Worm (Caenorhabditis elegans) whole organism, young adult: ENCODE measurements around the gene W02D7.12.

Experiments used
- B0019.2 ChIP-seq: fragments of 200-800 bp; sonication (Bioruptor generic); conservative IDR thresholded peaks from 2 replicates; pipeline ENCODE4 v1.3.6; 2022; ENCODE audit warnings: missing genetic modification reagents, missing genetic modification characterization, missing compliant biosample characterization
- B0261.1 ChIP-seq: sonication (generic microtip); optimal IDR thresholded peaks from 2 replicates; lab custom pipeline; 2016; ENCODE audit warnings: mild to moderate bottlenecking, missing genetic modification characterization, moderate library complexity, missing compliant biosample characterization
- D2030.7 ChIP-seq: fragments of 200-800 bp; sonication (Bioruptor generic); IDR thresholded peaks from 2 replicates; pipeline ENCODE4 v1.3.6; 2022; ENCODE audit warnings: missing genetic modification reagents, missing genetic modification characterization, missing compliant biosample characterization
- F10E7.11 ChIP-seq: sonication (generic microtip); optimal IDR thresholded peaks from 2 replicates; lab custom pipeline; 2017; ENCODE audit warnings: mild to moderate bottlenecking, missing genetic modification characterization, moderate library complexity, missing compliant biosample characterization
- F22D6.2 ChIP-seq: sonication (generic microtip); optimal IDR thresholded peaks from 2 replicates; lab custom pipeline; 2016; ENCODE audit warnings: mild to moderate bottlenecking, missing genetic modification characterization, missing compliant biosample characterization
- Y53F4B.3 ChIP-seq: fragments of 200-800 bp; sonication (Bioruptor generic); IDR thresholded peaks from 2 replicates; pipeline ENCODE4 v1.3.6; 2022; ENCODE audit warnings: missing genetic modification reagents, missing genetic modification characterization, missing compliant biosample characterization
- Y67H2A.10 ChIP-seq: fragments of 200-800 bp; sonication (Bioruptor generic); conservative IDR thresholded peaks from 2 replicates; pipeline ENCODE4 v1.3.6; 2022; ENCODE audit warnings: missing genetic modification reagents, missing genetic modification characterization, missing compliant biosample characterization
- Y79H2A.3 ChIP-seq: fragments of 200-800 bp; sonication (Bioruptor generic); conservative IDR thresholded peaks from 2 replicates; pipeline ENCODE4 v1.3.6; 2022; ENCODE audit warnings: missing genetic modification reagents, missing genetic modification characterization, missing compliant biosample characterization
- akir-1 ChIP-seq: fragments of 200-800 bp; sonication (Bioruptor generic); optimal IDR thresholded peaks from 2 replicates; lab custom pipeline; 2018; ENCODE audit warnings: mild to moderate bottlenecking, missing genetic modification characterization, moderate library complexity, missing compliant biosample characterization
- atf-7 ChIP-seq: sonication (generic microtip); optimal IDR thresholded peaks from 2 replicates; lab custom pipeline; 2017; ENCODE audit warnings: mild to moderate bottlenecking, missing genetic modification characterization, missing compliant biosample characterization
- attf-3 ChIP-seq: fragments of 200-800 bp; sonication (Bioruptor generic); conservative IDR thresholded peaks from 2 replicates; pipeline ENCODE4 v1.3.6; 2022; ENCODE audit warnings: missing genetic modification reagents, missing genetic modification characterization, missing compliant biosample characterization
- attf-5 ChIP-seq: fragments of 200-800 bp; sonication (Bioruptor generic); optimal IDR thresholded peaks from 2 replicates; lab custom pipeline; 2018; ENCODE audit warnings: mild to moderate bottlenecking, missing genetic modification characterization, missing compliant biosample characterization
- attf-6 ChIP-seq: fragments of 200-800 bp; sonication (Bioruptor generic); IDR thresholded peaks from 2 replicates; pipeline ENCODE4 v1.3.6; 2022; ENCODE audit warnings: missing genetic modification reagents, missing genetic modification characterization, missing compliant biosample characterization
- bed-2 ChIP-seq: fragments of 200-800 bp; sonication (Bioruptor generic); IDR thresholded peaks from 2 replicates; pipeline ENCODE4 v1.3.6; 2022; ENCODE audit warnings: missing genetic modification reagents, missing genetic modification characterization, missing compliant biosample characterization
- cebp-1 ChIP-seq, 2 experiments: fragments of 200-800 bp in 1 of 2; sonication (Bioruptor generic) in 1 of 2; sonication (generic microtip) in 1 of 2; IDR thresholded peaks in 1 of 2; optimal IDR thresholded peaks in 1 of 2; 2 replicates each; pipeline versions ENCODE4 v1.3.6 to Lab custom; 2017 to 2022; ENCODE audit warnings: missing compliant biosample characterization in 2 of 2, missing genetic modification characterization in 2 of 2, mild to moderate bottlenecking in 1 of 2, missing genetic modification reagents in 1 of 2, moderate library complexity in 1 of 2
- cebp-2 ChIP-seq: fragments of 200-800 bp; sonication (Bioruptor generic); IDR thresholded peaks from 2 replicates; pipeline ENCODE4 v1.3.6; 2022; ENCODE audit warnings: missing genetic modification characterization, missing compliant biosample characterization
- ceh-100 ChIP-seq: fragments of 200-800 bp; sonication (Bioruptor generic); IDR thresholded peaks from 2 replicates; pipeline ENCODE4 v1.3.6; 2022; ENCODE audit warnings: missing genetic modification reagents, missing genetic modification characterization, missing compliant biosample characterization
- ceh-79 ChIP-seq: sonication (generic microtip); optimal IDR thresholded peaks from 2 replicates; lab custom pipeline; 2017; ENCODE audit warnings: mild to moderate bottlenecking, missing genetic modification characterization, missing compliant biosample characterization
- chd-7 ChIP-seq: sonication (generic microtip); optimal IDR thresholded peaks from 2 replicates; lab custom pipeline; 2016; ENCODE audit warnings: mild to moderate bottlenecking, missing genetic modification characterization, moderate library complexity, missing compliant biosample characterization
- die-1 ChIP-seq: sonication (generic microtip); optimal IDR thresholded peaks from 2 replicates; lab custom pipeline; 2016; ENCODE audit warnings: missing genotype, mild to moderate bottlenecking, missing genetic modification characterization, missing compliant biosample characterization
- dox-1 ChIP-seq: fragments of 200-800 bp; sonication (Bioruptor generic); IDR thresholded peaks from 2 replicates; pipeline ENCODE4 v1.3.6; 2022; ENCODE audit warnings: missing genetic modification reagents, missing genetic modification characterization, missing compliant biosample characterization
- ekl-4 ChIP-seq: fragments of 200-800 bp; sonication (Bioruptor generic); IDR thresholded peaks from 2 replicates; pipeline ENCODE4 v1.3.6; 2022; ENCODE audit warnings: missing genetic modification reagents, missing genetic modification characterization, missing compliant biosample characterization
- ets-4 ChIP-seq: fragments of 200-800 bp; sonication (Bioruptor generic); optimal IDR thresholded peaks from 2 replicates; lab custom pipeline; 2018; ENCODE audit warnings: mild to moderate bottlenecking, missing genetic modification characterization, missing compliant biosample characterization
- hmg-1.2 ChIP-seq: fragments of 200-800 bp; sonication (Bioruptor generic); IDR thresholded peaks from 2 replicates; pipeline ENCODE4 v1.3.6; 2022; ENCODE audit warnings: missing genetic modification reagents, missing genetic modification characterization, missing compliant biosample characterization
- hmg-20 ChIP-seq: fragments of 200-800 bp; sonication (Bioruptor generic); IDR thresholded peaks from 2 replicates; pipeline ENCODE4 v1.3.6; 2022; ENCODE audit warnings: missing genetic modification reagents, missing genetic modification characterization, missing compliant biosample characterization
- lin-35 ChIP-seq, 3 experiments: fragments of 150-350 bp in 2 of 3; sonication (generic microtip) in 1 of 3; optimal IDR thresholded peaks; 2 replicates each; lab custom pipeline; 2014 to 2018; ENCODE audit warnings: missing biosample characterization in 3 of 3, missing genetic modification characterization in 3 of 3, missing genetic modification reagents in 3 of 3
- lir-1 ChIP-seq: fragments of 200-800 bp; sonication (Bioruptor generic); conservative IDR thresholded peaks from 2 replicates; pipeline ENCODE4 v1.3.6; 2022; ENCODE audit warnings: missing genetic modification reagents, missing genetic modification characterization, missing compliant biosample characterization
- lsy-27 ChIP-seq: sonication (generic microtip); optimal IDR thresholded peaks from 2 replicates; lab custom pipeline; 2017; ENCODE audit warnings: missing genetic modification characterization, mild to moderate bottlenecking, missing compliant biosample characterization, antibody characterized with exemption, missing genotype, borderline replicate concordance; ENCODE audit not compliant: insufficient read depth
- madf-8 ChIP-seq: fragments of 200-800 bp; sonication (Bioruptor generic); conservative IDR thresholded peaks from 2 replicates; pipeline ENCODE4 v1.3.6; 2022; ENCODE audit warnings: missing genetic modification reagents, missing genetic modification characterization, missing compliant biosample characterization
- mes-4 ChIP-seq: sonication (generic microtip); optimal IDR thresholded peaks from 2 replicates; lab custom pipeline; 2016; ENCODE audit warnings: missing genotype, missing genetic modification characterization, missing compliant biosample characterization
- nfyb-1 ChIP-seq: fragments of 200-800 bp; sonication (Bioruptor generic); IDR thresholded peaks from 2 replicates; pipeline ENCODE4 v1.3.6; 2022; ENCODE audit warnings: missing genetic modification reagents, missing genetic modification characterization, missing compliant biosample characterization
- nhr-179 ChIP-seq: sonication (generic microtip); optimal IDR thresholded peaks from 2 replicates; lab custom pipeline; 2016; ENCODE audit warnings: mild to moderate bottlenecking, missing genetic modification characterization, missing compliant biosample characterization
- nhr-80 ChIP-seq: sonication (generic microtip); optimal IDR thresholded peaks from 2 replicates; lab custom pipeline; 2016; ENCODE audit warnings: missing genetic modification characterization, missing compliant biosample characterization
- pha-4 ChIP-seq: fragments of 150-350 bp; sonication (generic microtip); optimal IDR thresholded peaks from 2 replicates; lab custom pipeline; 2014; ENCODE audit warnings: missing biosample characterization, missing genetic modification reagents, missing genetic modification characterization
- repo-1 ChIP-seq: sonication (generic microtip); optimal IDR thresholded peaks from 2 replicates; lab custom pipeline; 2017; ENCODE audit warnings: mild to moderate bottlenecking, missing genetic modification characterization, missing compliant biosample characterization
- snpc-4 ChIP-seq, 5 experiments: fragments of 150-350 bp in 1 of 5; sonication (generic microtip) in 4 of 5; optimal IDR thresholded peaks; 2 replicates each; lab custom pipeline; 2014 to 2018; ENCODE audit warnings: missing genetic modification characterization in 5 of 5, missing biosample characterization in 3 of 5, antibody characterized with exemption in 2 of 5, mild to moderate bottlenecking in 2 of 5, missing compliant biosample characterization in 2 of 5, missing genotype in 2 of 5, moderate library complexity in 2 of 5, missing genetic modification reagents in 1 of 5
- somi-1 ChIP-seq: fragments of 200-800 bp; sonication (Bioruptor generic); optimal IDR thresholded peaks from 2 replicates; lab custom pipeline; 2018; ENCODE audit warnings: mild to moderate bottlenecking, missing genetic modification characterization, missing compliant biosample characterization
- unc-62 ChIP-seq: fragments of 150-350 bp; optimal IDR thresholded peaks from 2 replicates; lab custom pipeline; 2014; ENCODE audit warnings: missing biosample characterization, missing genetic modification reagents, missing genetic modification characterization
- zfh-2 ChIP-seq: fragments of 200-800 bp; sonication (Bioruptor generic); conservative IDR thresholded peaks from 2 replicates; pipeline ENCODE4 v1.3.6; 2022; ENCODE audit warnings: missing genetic modification reagents, missing genetic modification characterization, missing compliant biosample characterization
- ztf-25 ChIP-seq: fragments of 200-800 bp; sonication (Bioruptor generic); IDR thresholded peaks from 2 replicates; pipeline ENCODE4 v1.3.6; 2022; ENCODE audit warnings: missing genetic modification reagents, missing genetic modification characterization, missing compliant biosample characterization
- ztf-6 ChIP-seq: fragments of 200-800 bp; sonication (Bioruptor generic); IDR thresholded peaks from 2 replicates; pipeline ENCODE4 v1.3.6; 2022; ENCODE audit warnings: missing genetic modification reagents, missing genetic modification characterization, missing compliant biosample characterization

The W02D7.12 gene

ce11 chrV:8348959-8349389, 37.7 kb downstream of the W02D7.12 start (continued):
- TF ChIP-seq ztf-25 (GFP tag; lab: Robert Waterston, UW) = no peak
- TF ChIP-seq die-1 (tag; lab: Kevin White, UChicago) = peak; percentile 55
- TF ChIP-seq Y67H2A.10 (GFP tag; lab: Robert Waterston, UW) = no peak
- TF ChIP-seq nhr-179 (tag; lab: Kevin White, UChicago) = peak; percentile 57
- peak; percentile 100 for TF ChIP-seq snpc-4 (GFP tag; optimal IDR thresholded peaks at IDR 0.05; lab: Kevin White, UChicago)
- peak; percentile 99 to 100 (median 100) for TF ChIP-seq snpc-4 (tag; optimal IDR thresholded peaks at IDR 0.05; lab: Kevin White, UChicago)
- peak; percentile 75 for TF ChIP-seq nhr-80 (tag; lab: Kevin White, UChicago)

ce11 chrV:8349950-8350349, 38.6 kb downstream of the W02D7.12 start:
- TF ChIP-seq attf-3 (GFP tag; lab: Robert Waterston, UW) (no peak), unc-62 (GFP tag; lab: Kevin White, UChicago) (no peak), somi-1 (no peak), lsy-27 (tag; lab: Kevin White, UChicago) (no peak), attf-5 (GFP tag; lab: Kevin White, UChicago) (no peak), pha-4 (tag; lab: Kevin White, UChicago) (no peak), dox-1 (no peak), ets-4 (GFP tag; lab: Kevin White, UChicago) (no peak), chd-7 (tag; lab: Kevin White, UChicago) (no peak), atf-7 (tag; lab: Kevin White, UChicago) (no peak), akir-1 (GFP tag; lab: Kevin White, UChicago) (no peak), mes-4 (tag; lab: Kevin White, UChicago) (no peak), madf-8 (GFP tag; lab: Robert Waterston, UW) (no peak), Y53F4B.3 (GFP tag; lab: Robert Waterston, UW) (no peak), B0261.1 (tag; lab: Kevin White, UChicago) (no peak), ceh-100 (GFP tag; lab: Robert Waterston, UW) (no peak), lir-1 (GFP tag; lab: Robert Waterston, UW) (no peak), repo-1 (tag; lab: Kevin White, UChicago) (no peak), hmg-20 (GFP tag; lab: Robert Waterston, UW) (no peak), attf-6 (GFP tag; lab: Robert Waterston, UW) (no peak)

ce11 chrV:8351371-8351770, 40.1 kb downstream of the W02D7.12 start, which contains the start of gene srsx-22:
TSS of gene srsx-22 (plus strand) at chrV:8351671.
- TF ChIP-seq hmg-1.2 (GFP tag; lab: Robert Waterston, UW) = no peak
- no peak for TF ChIP-seq attf-3 (GFP tag; lab: Robert Waterston, UW)
- no peak for TF ChIP-seq zfh-2
- no peak for TF ChIP-seq bed-2 (GFP tag; lab: Robert Waterston, UW)
- no peak for TF ChIP-seq F10E7.11
- TF ChIP-seq D2030.7 (GFP tag; lab: Robert Waterston, UW) = no peak
- no peak for TF ChIP-seq cebp-2 (GFP tag; lab: Robert Waterston, UW)
- no peak for TF ChIP-seq ztf-6
- no peak for TF ChIP-seq B0019.2 (GFP tag; lab: Robert Waterston, UW)
- TF ChIP-seq ceh-79 (tag; lab: Kevin White, UChicago) = no peak
- no peak for TF ChIP-seq Y79H2A.3 (GFP tag; lab: Robert Waterston, UW)
- TF ChIP-seq hmg-20 (GFP tag; lab: Robert Waterston, UW) = no peak
- TF ChIP-seq ekl-4 = no peak
- no peak for TF ChIP-seq lin-35 (GFP tag; optimal IDR thresholded peaks at IDR 0.05; lab: Kevin White, UChicago)
- no peak for TF ChIP-seq F22D6.2
- no peak for TF ChIP-seq cebp-1 (GFP tag; IDR thresholded peaks at IDR 0.05; lab: Robert Waterston, UW)
- TF ChIP-seq cebp-1 (tag; optimal IDR thresholded peaks at IDR 0.05; lab: Kevin White, UChicago) = no peak
- no peak for TF ChIP-seq nfyb-1 (GFP tag; lab: Robert Waterston, UW)
